Worm (Caenorhabditis elegans): Measurements from ENCODE around the gene ilys-3.

- no peak for TF ChIP-seq zfp-2 (tag; optimal IDR thresholded peaks at IDR 0.05)
- no peak for TF ChIP-seq skn-1 (tag; optimal IDR thresholded peaks at IDR 0.05)
- TF ChIP-seq ceh-28 (tag; optimal IDR thresholded peaks at IDR 0.05), result no peak
- TF ChIP-seq daf-19 (GFP tag; conservative IDR thresholded peaks at IDR 0.05), result no peak
- TF ChIP-seq aly-2 (tag; optimal IDR thresholded peaks at IDR 0.05), result no peak
These were observed at the start of gene ilys-3 for ce11 chrIV:2464156-2464555.

All from whole organism, L4 larva.